Worm (Caenorhabditis elegans): ENCODE results near the gene F28A12.3.

DNA sequence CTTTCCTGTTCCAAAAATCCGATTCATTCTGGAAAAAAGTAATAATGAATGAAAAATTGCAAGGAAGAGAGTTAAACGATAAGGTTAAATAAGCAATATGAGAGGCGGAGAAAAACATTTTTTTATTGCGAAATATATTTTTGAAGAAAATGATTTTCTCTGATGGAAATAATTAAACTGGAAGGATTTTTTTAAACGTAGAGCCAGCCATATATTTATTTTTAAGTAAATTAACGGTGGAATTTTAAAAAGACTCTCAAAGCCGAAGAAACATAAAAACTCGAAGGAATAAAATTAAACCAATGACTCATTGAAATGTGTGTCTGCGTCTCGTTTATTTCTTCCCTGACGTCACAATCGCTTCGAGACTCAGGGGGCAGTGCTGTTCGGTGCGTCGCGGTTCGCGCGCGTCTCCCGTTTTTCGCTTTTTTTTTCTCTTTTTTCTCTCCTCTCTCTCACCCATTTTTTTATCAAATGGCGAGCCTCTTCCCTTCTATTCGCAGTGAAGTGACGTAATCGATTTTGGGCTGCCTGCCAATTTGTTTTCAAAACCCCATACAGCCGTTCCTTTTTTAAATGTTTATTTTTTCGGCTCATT is 35.0 kb downstream of the F28A12.3 start, which contains the start of gene vps-60:
- TF ChIP-seq ceh-36 (tag; optimal IDR thresholded peaks at IDR 0.05) (no peak), flt-1 (GFP tag; IDR thresholded peaks at IDR 0.05) (peak; percentile 44; the same call in 1 of the 2 replicates), tra-4 (tag; optimal IDR thresholded peaks at IDR 0.05) (no peak), ets-7 (tag; optimal IDR thresholded peaks at IDR 0.05) (peak; percentile 11), ama-1 (optimal IDR thresholded peaks at IDR 0.05) (no peak), tbx-37 (GFP tag; conservative IDR thresholded peaks at IDR 0.05) (no peak)
